Worm (Caenorhabditis elegans): ENCODE data around the gene fln-1.

Gene fln-1

ce11 chrIV:401395-401794 lies 25.6 kb upstream of the fln-1 start, which contains the start of gene gpa-4:
gpa-4 (plus strand) TSS chrIV:401695.
- TF ChIP-seq mxl-1 (tag; optimal IDR thresholded peaks at IDR 0.05) (no peak), ceh-40 (GFP tag; IDR thresholded peaks at IDR 0.05) (no peak), madf-6 (GFP tag; IDR thresholded peaks at IDR 0.05) (no peak), fkh-3 (tag; optimal IDR thresholded peaks at IDR 0.05) (no peak), akir-1 (GFP tag; optimal IDR thresholded peaks at IDR 0.05) (no peak), F23B12.7 (tag; optimal IDR thresholded peaks at IDR 0.05; ENCODE audit: insufficient read depth) (no peak), C17E4.6 (GFP tag; IDR thresholded peaks at IDR 0.05) (no peak), C06A6.2 (GFP tag; conservative IDR thresholded peaks at IDR 0.05) (no peak)

- TF ChIP-seq B0336.3 (GFP tag; IDR thresholded peaks at IDR 0.05), result peak; percentile 32
- peak; percentile 52 for TF ChIP-seq snpc-1.3 (tag; optimal IDR thresholded peaks at IDR 0.05; ENCODE audit: insufficient read depth)
- peak; percentile 16 for TF ChIP-seq lin-54 (GFP tag; optimal IDR thresholded peaks at IDR 0.05)
- TF ChIP-seq B0035.1 (tag; optimal IDR thresholded peaks at IDR 0.05), result peak; percentile 30
- peak; percentile 66 for TF ChIP-seq hrde-1 (tag; optimal IDR thresholded peaks at IDR 0.05; ENCODE audit: borderline replicate concordance)
- no peak for TF ChIP-seq F37B4.10 (GFP tag; IDR thresholded peaks at IDR 0.05)
- TF ChIP-seq cebp-1 (GFP tag; IDR thresholded peaks at IDR 0.05), result no peak
- peak; percentile 26 for TF ChIP-seq cebp-1 (tag; optimal IDR thresholded peaks at IDR 0.05)
- peak; percentile 26 for TF ChIP-seq repo-1 (tag; optimal IDR thresholded peaks at IDR 0.05)
- TF ChIP-seq snpc-3.4 (tag; optimal IDR thresholded peaks at IDR 0.05), result peak; percentile 57
- no peak for TF ChIP-seq let-607 (tag; optimal IDR thresholded peaks at IDR 0.05)
- no peak for TF ChIP-seq mxl-1 (tag; optimal IDR thresholded peaks at IDR 0.05)
- TF ChIP-seq dpff-1 (tag; optimal IDR thresholded peaks at IDR 0.05), result peak; percentile 31
- TF ChIP-seq ekl-4 (GFP tag; IDR thresholded peaks at IDR 0.05), result peak; percentile 61; the same call in 1 of the 2 replicates
- TF ChIP-seq madf-6 (GFP tag; IDR thresholded peaks at IDR 0.05), result peak; percentile 17; the same call in 1 of the 2 replicates
- peak; percentile 3 for TF ChIP-seq tbx-9 (tag; optimal IDR thresholded peaks at IDR 0.05; ENCODE audit: borderline replicate concordance)
- no peak for TF ChIP-seq C17E4.6 (GFP tag; IDR thresholded peaks at IDR 0.05)
- TF ChIP-seq snpc-1.1 (tag; optimal IDR thresholded peaks at IDR 0.05; ENCODE audit: insufficient read depth), result peak; percentile 51
- TF ChIP-seq lin-35 (GFP tag; optimal IDR thresholded peaks at IDR 0.05), result peak in 1 of 3 experiments; percentile 32
- TF ChIP-seq nfyb-1 (GFP tag; IDR thresholded peaks at IDR 0.05), result 0 out of 2 replicates have a peak, but pooled peaks have one; percentile 43
- no peak for TF ChIP-seq ceh-58 (GFP tag; IDR thresholded peaks at IDR 0.05)
- TF ChIP-seq F33H1.4 (GFP tag; IDR thresholded peaks at IDR 0.05), result no peak
Observed at ce11 chrIV:396373-396772, 20.6 kb upstream of the fln-1 start, which contains the start of gene rrp-8. rrp-8 (plus strand) TSS chrIV:396545.

ce11 chrIV:393409-393930 lies 17.7 kb upstream of the fln-1 start, which contains the start of the genes T07A9.15 and nog-1:
T07A9.15 (minus strand) TSS chrIV:393546.
nog-1 (plus strand) TSS chrIV:393880.
- no peak for TF ChIP-seq zim-3 (tag; optimal IDR thresholded peaks at IDR 0.05)
- peak in 1 of 3 experiments; percentile 6 for TF ChIP-seq lin-35 (GFP tag; optimal IDR thresholded peaks at IDR 0.05)
- no peak for TF ChIP-seq tbx-9 (tag; optimal IDR thresholded peaks at IDR 0.05; ENCODE audit: borderline replicate concordance)
- TF ChIP-seq hsf-1 (GFP tag; IDR thresholded peaks at IDR 0.05), result no peak
- TF ChIP-seq D2030.7 (GFP tag; IDR thresholded peaks at IDR 0.05), result peak; percentile 43
- TF ChIP-seq ama-1 (optimal IDR thresholded peaks at IDR 0.05), result no peak
- no peak for TF ChIP-seq ama-1 (GFP tag; optimal IDR thresholded peaks at IDR 0.05)
- TF ChIP-seq hlh-12 (tag; optimal IDR thresholded peaks at IDR 0.05), result no peak
- TF ChIP-seq nhr-120 (GFP tag; IDR thresholded peaks at IDR 0.05), result no peak
- peak; percentile 63 for TF ChIP-seq F49E8.2 (tag; optimal IDR thresholded peaks at IDR 0.05; ENCODE audit: insufficient read depth)
- TF ChIP-seq let-526 (GFP tag; IDR thresholded peaks at IDR 0.05), result no peak
- peak; percentile 53 for TF ChIP-seq F33H1.4 (GFP tag; IDR thresholded peaks at IDR 0.05)
- TF ChIP-seq ceh-100 (GFP tag; IDR thresholded peaks at IDR 0.05), result 0 out of 2 replicates have a peak, but pooled peaks have one; percentile 38
- TF ChIP-seq fkh-3 (tag; optimal IDR thresholded peaks at IDR 0.05), result no peak
- peak; percentile 47 for TF ChIP-seq snpc-1.3 (tag; optimal IDR thresholded peaks at IDR 0.05; ENCODE audit: insufficient read depth)
- TF ChIP-seq F23B12.7 (tag; optimal IDR thresholded peaks at IDR 0.05; ENCODE audit: insufficient read depth), result peak; percentile 46
- TF ChIP-seq C06A6.2 (GFP tag; conservative IDR thresholded peaks at IDR 0.05), result no peak
- no peak for TF ChIP-seq F52B5.7 (tag; optimal IDR thresholded peaks at IDR 0.05)
- TF ChIP-seq ceh-79 (tag; optimal IDR thresholded peaks at IDR 0.05), result no peak
- TF ChIP-seq F10E7.11 (tag; optimal IDR thresholded peaks at IDR 0.05), result no peak
- TF ChIP-seq snpc-3.4 (tag; optimal IDR thresholded peaks at IDR 0.05), result peak; percentile 66
- no peak for TF ChIP-seq ztf-3 (GFP tag; optimal IDR thresholded peaks at IDR 0.05)
- 0 out of 2 replicates have a peak, but pooled peaks have one; percentile 33 for TF ChIP-seq madf-6 (GFP tag; IDR thresholded peaks at IDR 0.05)
- TF ChIP-seq attf-3 (GFP tag; conservative IDR thresholded peaks at IDR 0.05), result no peak
- no peak for TF ChIP-seq egrh-3 (GFP tag; IDR thresholded peaks at IDR 0.05)

All from whole organism, young adult.